Fruit fly (Drosophila melanogaster) whole organism, embryonic: Measurements from ENCODE around the gene Sb.

Experiments
- Atf6 ChIP-seq: fragments of 200-800 bp; sonication (Bioruptor generic); IDR thresholded peaks from 2 replicates; pipeline ENCODE4 v1.3.6; 2022; ENCODE audit warnings: missing biosample characterization, missing genetic modification characterization
- Awh ChIP-seq: fragments of 200-800 bp; sonication (Bioruptor generic); IDR thresholded peaks from 2 replicates; pipeline ENCODE4, ENCODE4 v1.3.6; 2022; ENCODE audit warnings: missing biosample characterization, missing genetic modification characterization
- CG10366 ChIP-seq: fragments of 200-800 bp; sonication (Bioruptor generic); IDR thresholded peaks from 2 replicates; pipeline ENCODE4 v1.3.6; 2022; ENCODE audit warnings: missing biosample characterization, missing genetic modification characterization
- CG10959 ChIP-seq: fragments of 200-800 bp; sonication (Bioruptor generic); IDR thresholded peaks from 2 replicates; pipeline ENCODE4 v1.3.6; 2022; ENCODE audit warnings: missing biosample characterization, missing genetic modification characterization
- CG12299 ChIP-seq: fragments of 200-800 bp; sonication (Bioruptor generic); optimal IDR thresholded peaks from 2 replicates; lab custom pipeline; 2018; ENCODE audit warnings: missing biosample characterization, mild to moderate bottlenecking, missing genetic modification characterization
- CG12744 ChIP-seq: fragments of 200-800 bp; sonication (Bioruptor generic); optimal IDR thresholded peaks from 2 replicates; lab custom pipeline; 2016; ENCODE audit warnings: missing biosample characterization, missing genetic modification characterization
- CG13775 ChIP-seq: fragments of 200-800 bp; sonication (Bioruptor generic); optimal IDR thresholded peaks from 3 replicates; lab custom pipeline; 2017; ENCODE audit warnings: missing biosample characterization, mild to moderate bottlenecking, missing genetic modification characterization
- CG15011 ChIP-seq: fragments of 200-800 bp; sonication (Bioruptor generic); optimal IDR thresholded peaks from 3 replicates; lab custom pipeline; 2018; ENCODE audit warnings: missing biosample characterization, mild to moderate bottlenecking, missing genetic modification characterization
- CG2129 ChIP-seq: fragments of 200-800 bp; sonication (Bioruptor generic); IDR thresholded peaks from 2 replicates; pipeline ENCODE4 v1.3.6; 2022; ENCODE audit warnings: missing biosample characterization, missing genetic modification characterization; ENCODE audit not compliant: partially characterized antibody
- CG30403 ChIP-seq: fragments of 200-800 bp; sonication (Bioruptor generic); optimal IDR thresholded peaks from 3 replicates; lab custom pipeline; 2016; ENCODE audit warnings: missing biosample characterization, missing genetic modification characterization
- CG34224 ChIP-seq: fragments of 200-800 bp; sonication (Bioruptor generic); IDR thresholded peaks from 3 replicates; pipeline ENCODE4 v1.3.6; 2022; ENCODE audit warnings: missing biosample characterization, missing genetic modification characterization; ENCODE audit not compliant: partially characterized antibody
- CG6654 ChIP-seq: fragments of 200-800 bp; sonication (Bioruptor generic); optimal IDR thresholded peaks from 2 replicates; lab custom pipeline; 2017; ENCODE audit warnings: missing biosample characterization, mild to moderate bottlenecking, missing genetic modification characterization
- Chrac-16 ChIP-seq: fragments of 200-800 bp; sonication (Bioruptor generic); optimal IDR thresholded peaks from 3 replicates; lab custom pipeline; 2016; ENCODE audit warnings: missing biosample characterization, missing genetic modification characterization
- D ChIP-seq, 2 experiments: fragments of 200-800 bp in 1 of 2; fragments of >200 bp in 1 of 2; sonication (Bioruptor generic) in 1 of 2; optimal IDR thresholded peaks; 2 replicates in 1 of 2; 3 replicates in 1 of 2; lab custom pipeline; 2017; ENCODE audit warnings: mild to moderate bottlenecking in 1 of 2, missing biosample characterization in 1 of 2, missing genetic modification characterization in 1 of 2, missing genetic modification reagents in 1 of 2
- Dbx ChIP-seq: fragments of 200-800 bp; sonication (Bioruptor generic); IDR thresholded peaks from 3 replicates; pipeline ENCODE4 v1.3.6; 2022; ENCODE audit warnings: missing biosample characterization, missing genetic modification characterization
- Deaf1 ChIP-seq: fragments of 200-800 bp; optimal IDR thresholded peaks from 3 replicates; lab custom pipeline; 2019; ENCODE audit warnings: missing biosample characterization, mild to moderate bottlenecking, missing genetic modification characterization, moderate library complexity
- Doc3 ChIP-seq: fragments of 200-800 bp; sonication (Bioruptor generic); IDR thresholded peaks from 3 replicates; pipeline ENCODE4 v1.3.6; 2022; ENCODE audit warnings: missing biosample characterization, missing genetic modification characterization; ENCODE audit not compliant: partially characterized antibody
- Fer1 ChIP-seq: fragments of 200-800 bp; sonication (Bioruptor generic); optimal IDR thresholded peaks from 2 replicates; lab custom pipeline; 2017; ENCODE audit warnings: missing biosample characterization, mild to moderate bottlenecking, missing genetic modification characterization
- Gug ChIP-seq: fragments of 200-800 bp; sonication (Bioruptor generic); IDR thresholded peaks from 4 replicates; pipeline ENCODE4 v1.3.6; 2022; ENCODE audit warnings: missing biosample characterization, missing genetic modification characterization
- Hey ChIP-seq: fragments of 200-800 bp; sonication (Bioruptor generic); optimal IDR thresholded peaks from 3 replicates; lab custom pipeline; 2018; ENCODE audit warnings: missing biosample characterization, mild to moderate bottlenecking, missing genetic modification characterization
- MESR4 ChIP-seq: fragments of 200-800 bp; sonication (Bioruptor generic); optimal IDR thresholded peaks from 2 replicates; lab custom pipeline; 2018; ENCODE audit warnings: missing biosample characterization, mild to moderate bottlenecking, missing genetic modification characterization, moderate library complexity
- Med ChIP-seq: fragments of 200-800 bp; sonication (Bioruptor generic); peaks from one replicate; lab custom pipeline; 2016; ENCODE audit warnings: missing biosample characterization, missing genetic modification characterization, mild to moderate bottlenecking, inconsistent platforms, moderate library complexity
- Meics ChIP-seq: fragments of 200-800 bp; sonication (Bioruptor generic); optimal IDR thresholded peaks from 2 replicates; lab custom pipeline; 2017; ENCODE audit warnings: missing biosample characterization, mild to moderate bottlenecking, missing genetic modification characterization
- Mes4 ChIP-seq: fragments of 200-800 bp; sonication (Bioruptor generic); optimal IDR thresholded peaks from 2 replicates; lab custom pipeline; 2016; ENCODE audit warnings: missing biosample characterization, missing genetic modification characterization
- Pdp1 ChIP-seq, 2 experiments: fragments of 200-800 bp; sonication (Bioruptor generic); optimal IDR thresholded peaks; 3 replicates each; lab custom pipeline; 2016; ENCODE audit warnings: missing biosample characterization in 2 of 2, missing genetic modification characterization in 2 of 2, mild to moderate bottlenecking in 1 of 2, moderate library complexity in 1 of 2
- Six4 ChIP-seq: fragments of 200-800 bp; sonication (Bioruptor generic); optimal IDR thresholded peaks from 2 replicates; lab custom pipeline; 2016; ENCODE audit warnings: missing biosample characterization, missing genetic modification characterization
- ac ChIP-seq: fragments of 200-800 bp; sonication (Bioruptor generic); optimal IDR thresholded peaks from 3 replicates; lab custom pipeline; 2017; ENCODE audit warnings: missing biosample characterization, mild to moderate bottlenecking, missing genetic modification characterization
- ato ChIP-seq: fragments of 200-800 bp; sonication (Bioruptor generic); IDR thresholded peaks from 2 replicates; pipeline ENCODE4 v1.3.6; 2022; ENCODE audit warnings: missing biosample characterization, missing genetic modification characterization; ENCODE audit not compliant: partially characterized antibody
- chn ChIP-seq: fragments of 200-800 bp; sonication (Bioruptor generic); optimal IDR thresholded peaks from 2 replicates; lab custom pipeline; 2016; ENCODE audit warnings: missing biosample characterization, missing genetic modification characterization
- dysf ChIP-seq: fragments of 200-800 bp; sonication (Bioruptor generic); IDR thresholded peaks from 3 replicates; pipeline ENCODE4 v1.3.6; 2022; ENCODE audit warnings: missing biosample characterization, missing genetic modification characterization
- eyg ChIP-seq: fragments of 200-800 bp; sonication (Bioruptor generic); optimal IDR thresholded peaks from 3 replicates; lab custom pipeline; 2016; ENCODE audit warnings: missing biosample characterization, missing genetic modification characterization
- gt ChIP-seq: fragments of 200-800 bp; sonication (Bioruptor generic); IDR thresholded peaks from 2 replicates; pipeline ENCODE4 v1.3.6; 2022; ENCODE audit warnings: missing biosample characterization, missing genetic modification characterization
- ind ChIP-seq: fragments of 200-800 bp; sonication (Bioruptor generic); optimal IDR thresholded peaks from 3 replicates; lab custom pipeline; 2016; ENCODE audit warnings: missing biosample characterization, missing genetic modification characterization
- lab ChIP-seq: fragments of 200-800 bp; sonication (Bioruptor generic); optimal IDR thresholded peaks from 3 replicates; lab custom pipeline; 2017; ENCODE audit warnings: missing biosample characterization, missing genetic modification characterization, mild to moderate bottlenecking, moderate library complexity, missing genetic modification reagents
- nerfin-1 ChIP-seq: fragments of 200-800 bp; sonication (Bioruptor generic); optimal IDR thresholded peaks from 3 replicates; lab custom pipeline; 2019; ENCODE audit warnings: missing biosample characterization, mild to moderate bottlenecking, missing genetic modification characterization, moderate library complexity
- prd ChIP-seq, 3 experiments: fragments of >200 bp in 2 of 3; fragments of 200-800 bp in 1 of 3; sonication (Bioruptor generic) in 1 of 3; optimal IDR thresholded peaks in 2 of 3; IDR thresholded peaks in 1 of 3; 2 replicates in 2 of 3; 3 replicates in 1 of 3; pipeline versions ENCODE4 v1.3.6 to Lab custom; 2017 to 2022; ENCODE audit warnings: missing biosample characterization in 1 of 3, missing genetic modification characterization in 1 of 3
- sens ChIP-seq: fragments of 200-800 bp; sonication (Bioruptor generic); peaks from one replicate; lab custom pipeline; 2016; ENCODE audit warnings: missing biosample characterization, missing genetic modification characterization
- sim ChIP-seq: fragments of 200-800 bp; sonication (Bioruptor generic); IDR thresholded peaks from 2 replicates; pipeline ENCODE4 v1.3.6; 2022; ENCODE audit warnings: missing biosample characterization, missing genetic modification characterization
- so ChIP-seq: fragments of 200-800 bp; sonication (Bioruptor generic); IDR thresholded peaks from 3 replicates; pipeline ENCODE4 v1.3.6; 2022; ENCODE audit warnings: missing biosample characterization, missing genetic modification characterization
- tll ChIP-seq, 2 experiments: fragments of 200-800 bp in 1 of 2; fragments of >200 bp in 1 of 2; sonication (Bioruptor generic) in 1 of 2; optimal IDR thresholded peaks; 2 replicates each; lab custom pipeline; 2017 to 2019; ENCODE audit warnings: missing biosample characterization in 2 of 2, missing genetic modification characterization in 2 of 2, mild to moderate bottlenecking in 1 of 2, moderate library complexity in 1 of 2
- tup ChIP-seq: fragments of 200-800 bp; sonication (Bioruptor generic); optimal IDR thresholded peaks from 2 replicates; lab custom pipeline; 2016; ENCODE audit warnings: missing biosample characterization, mild to moderate bottlenecking, missing genetic modification characterization, moderate library complexity
- twi ChIP-seq: fragments of 200-800 bp; optimal IDR thresholded peaks from 2 replicates; lab custom pipeline; 2019; ENCODE audit warnings: missing biosample characterization, mild to moderate bottlenecking, missing genetic modification characterization, moderate library complexity
- tx ChIP-seq: fragments of 200-800 bp; sonication (Bioruptor generic); optimal IDR thresholded peaks from 2 replicates; lab custom pipeline; 2016; ENCODE audit warnings: missing biosample characterization, missing genetic modification characterization
- unpg ChIP-seq: fragments of 200-800 bp; sonication (Bioruptor generic); optimal IDR thresholded peaks from 3 replicates; lab custom pipeline; 2018; ENCODE audit warnings: missing biosample characterization, mild to moderate bottlenecking, missing genetic modification characterization, moderate library complexity

Gene Sb

dm6 chr3R:16154682-16155081, 38.7 kb downstream of the Sb start, which contains the start of gene CG6006:
TSS of gene CG6006 (plus strand) at chr3R:16154982.
- TF ChIP-seq Gug (GFP tag; lab: Robert Waterston, UW) (no peak), Deaf1 (tag; lab: Kevin White, UChicago) (peak; percentile 42), CG10366 (no peak), CG2129 (GFP tag; lab: Robert Waterston, UW) (no peak), Med (GFP tag; lab: Kevin White, UChicago) (peak; percentile 28), Six4 (GFP tag; lab: Kevin White, UChicago) (no peak)
- TF ChIP-seq, all 482 proteins: peak for 2

DNA sequence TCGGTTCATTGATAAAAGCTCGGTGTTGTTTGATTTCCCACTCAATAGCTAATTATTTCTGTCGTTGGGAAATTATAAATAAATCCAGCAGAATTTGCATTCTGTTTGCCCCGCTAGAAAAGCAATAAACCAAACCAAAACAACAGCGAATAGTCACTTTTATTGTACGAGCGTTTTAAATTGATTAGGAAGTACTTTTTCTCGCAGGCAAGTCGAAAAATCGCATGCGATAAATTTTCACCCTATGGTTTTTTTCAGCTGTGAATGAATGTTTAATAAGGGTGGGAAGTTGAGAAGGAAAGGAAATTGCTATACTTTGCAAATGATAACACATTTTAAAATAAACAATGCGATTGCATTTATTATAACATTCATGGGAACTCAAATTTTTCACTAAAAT, 40.1 kb downstream of the Sb start:
- no peak for TF ChIP-seq ato (GFP tag; lab: Robert Waterston, UW)
- peak; percentile 49 for TF ChIP-seq nerfin-1

dm6 chr3R:16157564-16158242, 41.7 kb downstream of the Sb start:
- TF ChIP-seq CG15011 (GFP tag; lab: Kevin White, UChicago) (peak; percentile 45), Mes4 (GFP tag; lab: Kevin White, UChicago) (no peak), Chrac-16 (GFP tag; lab: Kevin White, UChicago) (no peak), tup (GFP tag; lab: Kevin White, UChicago) (no peak), tx (no peak), Awh (GFP tag; lab: Robert Waterston, UW) (no peak), unpg (peak; percentile 30), Pdp1 (GFP tag; optimal IDR thresholded peaks at IDR 0.05; lab: Kevin White, UChicago) (peak in 1 of 2 experiments; percentile 86), dysf (peak; percentile 67; the same call in 2 of the 3 replicates), MESR4 (GFP tag; lab: Kevin White, UChicago) (no peak), Hey (tag; lab: Kevin White, UChicago) (no peak), CG13775 (peak; percentile 40), sim (no peak), Fer1 (peak; percentile 40), twi (no peak), lab (GFP tag; lab: Kevin White, UChicago) (peak; percentile 50), CG6654 (GFP tag; lab: Kevin White, UChicago) (no peak), Gug (GFP tag; lab: Robert Waterston, UW) (no peak), Meics (GFP tag; lab: Kevin White, UChicago) (peak; percentile 64), gt (GFP tag; lab: Robert Waterston, UW) (no peak), CG30403 (GFP tag; lab: Kevin White, UChicago) (peak; percentile 57), Atf6 (GFP tag; lab: Robert Waterston, UW) (peak; percentile 37; the same call in 1 of the 2 replicates), CG12744 (GFP tag; lab: Kevin White, UChicago) (peak; percentile 17), sens (GFP tag; lab: Kevin White, UChicago) (peak; percentile 71), D (optimal IDR thresholded peaks at IDR 0.05; lab: Kevin White, UChicago) (no peak), D (GFP tag; optimal IDR thresholded peaks at IDR 0.05; lab: Kevin White, UChicago) (no peak), so (0 out of 3 replicates have a peak, but pooled peaks have one; percentile 46), ac (no peak), CG34224 (GFP tag; lab: Robert Waterston, UW) (peak; percentile 51; the same call in 1 of the 3 replicates), prd (optimal IDR thresholded peaks at IDR 0.05; lab: Kevin White, UChicago) (no peak), prd (GFP tag; IDR thresholded peaks at IDR 0.05; lab: Robert Waterston, UW) (no peak), tll (GFP tag; optimal IDR thresholded peaks at IDR 0.05; lab: Kevin White, UChicago) (no peak), CG10959 (no peak), Doc3 (GFP tag; lab: Robert Waterston, UW) (0 out of 3 replicates have a peak, but pooled peaks have one; percentile 23), eyg (GFP tag; lab: Kevin White, UChicago) (no peak), Dbx (GFP tag; lab: Robert Waterston, UW) (peak; percentile 63; the same call in 2 of the 3 replicates), CG12299 (no peak), ind (GFP tag; lab: Kevin White, UChicago) (peak; percentile 22), chn (GFP tag; lab: Kevin White, UChicago) (no peak), Deaf1 (tag; lab: Kevin White, UChicago) (peak; percentile 79)
